Worm (Caenorhabditis elegans) whole organism, late embryonic: ENCODE measurements around the gene T02B11.8.

Source experiments
- F13H6.1 ChIP-seq: sonication (generic microtip); optimal IDR thresholded peaks from 2 replicates; lab custom pipeline; 2016; ENCODE audit warnings: missing genetic modification characterization, missing compliant biosample characterization
- ama-1 ChIP-seq: fragments of 150-350 bp; optimal IDR thresholded peaks from 2 replicates; lab custom pipeline; 2014
- ceh-30 ChIP-seq: fragments of 150-350 bp; optimal IDR thresholded peaks from 2 replicates; lab custom pipeline; 2014; ENCODE audit warnings: missing biosample characterization, missing genetic modification characterization
- dmd-4 ChIP-seq: sonication (generic microtip); optimal IDR thresholded peaks from 2 replicates; lab custom pipeline; 2016; ENCODE audit warnings: borderline replicate concordance, missing genetic modification characterization, missing compliant biosample characterization
- elt-2 ChIP-seq: sonication (generic microtip); optimal IDR thresholded peaks from 2 replicates; lab custom pipeline; 2016; ENCODE audit warnings: missing genetic modification reagents, missing genetic modification characterization, missing compliant biosample characterization
- fax-1 ChIP-seq: sonication (generic microtip); optimal IDR thresholded peaks from 2 replicates; lab custom pipeline; 2016; ENCODE audit warnings: missing genotype, missing genetic modification characterization, missing compliant biosample characterization
- lin-11 ChIP-seq: fragments of 200-800 bp; sonication (Bioruptor generic); optimal IDR thresholded peaks from 2 replicates; lab custom pipeline; 2018; ENCODE audit warnings: mild to moderate bottlenecking, missing genetic modification characterization, missing compliant biosample characterization
- odd-2 ChIP-seq: sonication (generic microtip); optimal IDR thresholded peaks from 2 replicates; lab custom pipeline; 2017; ENCODE audit warnings: antibody characterized with exemption, mild to moderate bottlenecking, missing genetic modification characterization, missing compliant biosample characterization
- pax-1 ChIP-seq: fragments of 150-350 bp; optimal IDR thresholded peaks from 2 replicates; lab custom pipeline; 2014; ENCODE audit warnings: missing biosample characterization, missing genetic modification characterization
- tbx-2 ChIP-seq: sonication (generic microtip); optimal IDR thresholded peaks from 2 replicates; lab custom pipeline; 2016; ENCODE audit warnings: missing genetic modification characterization, missing compliant biosample characterization
- tbx-7 ChIP-seq: sonication (generic microtip); optimal IDR thresholded peaks from 2 replicates; lab custom pipeline; 2016; ENCODE audit warnings: missing genotype, missing genetic modification characterization, missing compliant biosample characterization
- unc-86 ChIP-seq: sonication (generic microtip); optimal IDR thresholded peaks from 2 replicates; lab custom pipeline; 2016; ENCODE audit warnings: missing genetic modification characterization, missing compliant biosample characterization
- zip-5 ChIP-seq: sonication (generic microtip); optimal IDR thresholded peaks from 2 replicates; lab custom pipeline; 2016; ENCODE audit warnings: missing genetic modification characterization, missing compliant biosample characterization

DNA sequence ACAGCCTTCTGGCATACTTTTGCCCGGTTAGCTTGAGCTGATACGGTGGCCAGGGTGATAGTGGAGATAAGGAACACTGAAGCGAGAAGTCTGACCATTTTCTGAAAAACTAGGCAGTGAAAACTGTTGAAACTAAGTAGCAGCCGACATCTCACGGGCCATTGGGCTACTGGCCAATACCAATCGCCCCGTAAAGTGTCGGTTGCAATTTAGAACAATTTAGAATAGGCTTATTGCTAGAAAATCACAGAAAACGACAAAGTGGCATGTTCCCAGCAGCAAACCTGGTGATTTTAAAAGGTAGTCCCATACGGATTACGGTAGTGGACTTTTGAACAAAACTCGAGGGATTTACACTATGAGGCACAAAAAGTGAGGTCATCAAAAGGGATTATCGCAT, 7.4 kb downstream of the T02B11.8 start, which contains the start of gene T02B11.4:
- TF ChIP-seq dmd-4 (no peak), ama-1 (lab: Kevin White, UChicago) (no peak), zip-5 (tag; lab: Kevin White, UChicago) (no peak), pax-1 (tag; lab: Kevin White, UChicago) (no peak), unc-86 (tag; lab: Kevin White, UChicago) (no peak), F13H6.1 (tag; lab: Kevin White, UChicago) (no peak), tbx-7 (no peak), elt-2 (tag; lab: Kevin White, UChicago) (no peak), ceh-30 (tag; lab: Kevin White, UChicago) (no peak), fax-1 (tag; lab: Kevin White, UChicago) (no peak), tbx-2 (tag; lab: Kevin White, UChicago) (no peak), odd-2 (no peak), lin-11 (tag; lab: Kevin White, UChicago) (no peak)
